Worm (Caenorhabditis elegans): Measurements from ENCODE around the gene Y73B6BL.31.

The Y73B6BL.31 gene

ce11 chrIV:6474751-6475150 lies 33.0 kb downstream of the Y73B6BL.31 start:
- peak; percentile 14 for TF ChIP-seq F13C5.2 (tag; optimal IDR thresholded peaks at IDR 0.05)
- TF ChIP-seq hmg-4 (GFP tag; optimal IDR thresholded peaks at IDR 0.05), result no peak

DNA sequence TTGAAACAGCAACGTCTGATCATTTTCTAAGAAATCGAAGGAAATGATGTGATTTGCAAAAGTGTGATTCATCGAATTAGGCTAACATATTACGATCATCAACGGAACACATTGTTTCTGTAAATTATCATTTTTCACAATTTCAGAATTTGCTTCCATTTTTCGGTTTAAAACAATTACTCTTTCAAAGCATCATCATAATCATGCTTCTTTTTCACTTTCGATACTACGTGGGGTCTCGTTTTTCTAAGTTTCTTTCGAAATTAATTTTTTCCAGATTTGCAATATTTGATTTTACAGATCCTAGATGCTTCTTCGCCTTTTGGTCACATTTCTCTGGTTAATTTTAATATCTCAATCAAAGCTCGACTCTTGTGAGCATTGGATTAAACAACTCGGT lies 38.5 kb downstream of the Y73B6BL.31 start, which contains the start of gene tyr-6:
tyr-6 (plus strand) TSS at position 301 of the 400 bp plus-strand sequence.
- no peak for TF ChIP-seq hmbx-1 (tag; optimal IDR thresholded peaks at IDR 0.05)
- TF ChIP-seq ets-7 (tag; optimal IDR thresholded peaks at IDR 0.05), result no peak
- TF ChIP-seq sea-1 (GFP tag; conservative IDR thresholded peaks at IDR 0.05), result no peak
- no peak for TF ChIP-seq F13C5.2 (tag; optimal IDR thresholded peaks at IDR 0.05)
- TF ChIP-seq tbx-37 (GFP tag; conservative IDR thresholded peaks at IDR 0.05), result no peak
- TF ChIP-seq hmg-4 (GFP tag; optimal IDR thresholded peaks at IDR 0.05), result no peak

DNA sequence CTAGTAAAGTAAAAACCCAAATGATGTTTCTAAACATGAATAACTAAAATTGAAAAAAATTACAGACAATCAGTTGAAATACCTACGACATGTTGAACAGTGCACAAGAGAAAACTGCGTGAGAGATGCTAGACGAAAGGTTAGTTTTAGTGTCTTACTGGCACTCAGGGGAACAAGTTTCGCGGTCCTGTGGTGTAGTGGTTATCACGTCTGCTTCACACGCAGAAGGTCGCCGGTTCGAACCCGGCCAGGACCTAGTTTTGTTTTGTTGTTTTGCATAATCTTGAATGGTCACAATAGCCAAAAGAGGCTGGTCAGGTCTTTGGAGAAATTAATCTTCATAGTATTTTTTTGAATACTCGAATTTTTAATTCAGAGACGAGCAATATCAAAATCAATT lies 39.3 kb downstream of the Y73B6BL.31 start:
- TF ChIP-seq ama-1 (optimal IDR thresholded peaks at IDR 0.05), result no peak
- TF ChIP-seq ets-7 (tag; optimal IDR thresholded peaks at IDR 0.05), result no peak
- peak; percentile 72 for TF ChIP-seq pes-1 (GFP tag; IDR thresholded peaks at IDR 0.05)
- TF ChIP-seq hmbx-1 (tag; optimal IDR thresholded peaks at IDR 0.05), result no peak
- no peak for TF ChIP-seq hnd-1 (tag; optimal IDR thresholded peaks at IDR 0.05)
- TF ChIP-seq sea-1 (GFP tag; conservative IDR thresholded peaks at IDR 0.05), result no peak
- no peak for TF ChIP-seq F13C5.2 (tag; optimal IDR thresholded peaks at IDR 0.05)
- TF ChIP-seq tbx-37 (GFP tag; conservative IDR thresholded peaks at IDR 0.05), result peak; percentile 28; the same call in 1 of the 2 replicates
- TF ChIP-seq scrt-1 (GFP tag; IDR thresholded peaks at IDR 0.05), result 0 out of 2 replicates have a peak, but pooled peaks have one; percentile 34
- TF ChIP-seq ceh-13 (GFP tag; optimal IDR thresholded peaks at IDR 0.05), result no peak
- no peak for TF ChIP-seq flt-1 (GFP tag; IDR thresholded peaks at IDR 0.05)
- TF ChIP-seq tra-4 (tag; optimal IDR thresholded peaks at IDR 0.05), result no peak
- no peak for TF ChIP-seq aly-1 (tag; optimal IDR thresholded peaks at IDR 0.05)
- TF ChIP-seq tbx-11 (GFP tag; IDR thresholded peaks at IDR 0.05), result no peak
- TF ChIP-seq hmg-4 (GFP tag; optimal IDR thresholded peaks at IDR 0.05), result no peak
- no peak for TF ChIP-seq B0310.2 (tag; optimal IDR thresholded peaks at IDR 0.05)
- TF ChIP-seq ceh-36 (tag; optimal IDR thresholded peaks at IDR 0.05), result no peak

DNA sequence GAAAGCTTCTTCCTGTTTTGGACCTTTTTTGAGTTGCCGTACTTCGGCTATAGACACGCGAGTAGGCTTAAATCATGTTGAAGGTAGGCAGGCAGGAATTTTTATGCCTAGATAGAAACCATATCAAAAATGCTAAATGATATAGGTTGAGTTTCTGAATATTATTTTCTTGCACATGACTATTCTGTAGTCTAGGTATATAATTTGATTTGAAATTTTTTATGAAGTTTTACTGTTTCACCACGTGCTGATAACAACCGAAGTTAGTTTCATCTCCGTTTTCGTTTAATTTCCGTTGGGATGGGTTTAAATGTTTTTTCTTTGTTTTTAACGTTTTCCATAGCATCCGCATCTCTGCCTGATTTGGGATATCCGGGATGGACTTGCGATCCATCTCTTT lies 45.3 kb downstream of the Y73B6BL.31 start, which contains the start of gene Y73B6BL.37:
Y73B6BL.37 (plus strand) TSS at position 301 of the 400 bp plus-strand sequence.
- no peak for TF ChIP-seq ceh-13 (GFP tag; optimal IDR thresholded peaks at IDR 0.05)
- TF ChIP-seq ceh-36 (tag; optimal IDR thresholded peaks at IDR 0.05), result no peak
- no peak for TF ChIP-seq hmg-4 (GFP tag; optimal IDR thresholded peaks at IDR 0.05)
- no peak for TF ChIP-seq sea-1 (GFP tag; conservative IDR thresholded peaks at IDR 0.05)
- no peak for TF ChIP-seq tbx-37 (GFP tag; conservative IDR thresholded peaks at IDR 0.05)
- no peak for TF ChIP-seq hnd-1 (tag; optimal IDR thresholded peaks at IDR 0.05)
- TF ChIP-seq ets-7 (tag; optimal IDR thresholded peaks at IDR 0.05), result no peak
- TF ChIP-seq aly-1 (tag; optimal IDR thresholded peaks at IDR 0.05), result no peak
- TF ChIP-seq hmbx-1 (tag; optimal IDR thresholded peaks at IDR 0.05), result no peak

DNA sequence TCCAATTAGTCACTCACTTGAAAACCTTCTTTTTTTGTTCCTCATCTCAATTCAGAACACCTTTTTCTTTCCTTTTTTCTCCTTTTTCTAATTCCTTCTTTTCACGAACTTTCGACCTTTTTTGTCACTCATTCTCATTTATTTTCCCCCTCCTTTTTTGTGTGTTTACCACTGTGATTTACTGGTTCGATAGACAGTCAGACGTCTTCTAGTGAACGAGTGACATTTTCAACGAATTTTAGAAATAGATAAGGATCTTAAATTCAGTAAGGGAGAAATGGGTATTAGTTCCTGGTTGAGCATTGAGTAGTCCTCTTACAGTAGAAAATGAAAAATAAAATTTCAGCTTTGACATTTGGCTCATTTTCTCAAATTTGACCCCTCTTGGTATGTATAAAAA lies 50.2 kb downstream of the Y73B6BL.31 start:
- TF ChIP-seq F13C5.2 (tag; optimal IDR thresholded peaks at IDR 0.05), result no peak
- no peak for TF ChIP-seq hmbx-1 (tag; optimal IDR thresholded peaks at IDR 0.05)
- no peak for TF ChIP-seq tbx-37 (GFP tag; conservative IDR thresholded peaks at IDR 0.05)
- TF ChIP-seq ets-7 (tag; optimal IDR thresholded peaks at IDR 0.05), result no peak
- TF ChIP-seq ama-1 (optimal IDR thresholded peaks at IDR 0.05), result no peak
- no peak for TF ChIP-seq ceh-36 (tag; optimal IDR thresholded peaks at IDR 0.05)
- no peak for TF ChIP-seq ceh-13 (GFP tag; optimal IDR thresholded peaks at IDR 0.05)
- no peak for TF ChIP-seq tbx-11 (GFP tag; IDR thresholded peaks at IDR 0.05)
- TF ChIP-seq hmg-4 (GFP tag; optimal IDR thresholded peaks at IDR 0.05), result no peak
- TF ChIP-seq scrt-1 (GFP tag; IDR thresholded peaks at IDR 0.05), result no peak
- no peak for TF ChIP-seq B0310.2 (tag; optimal IDR thresholded peaks at IDR 0.05)
- TF ChIP-seq tra-4 (tag; optimal IDR thresholded peaks at IDR 0.05), result no peak
- TF ChIP-seq flt-1 (GFP tag; IDR thresholded peaks at IDR 0.05), result no peak
- no peak for TF ChIP-seq hnd-1 (tag; optimal IDR thresholded peaks at IDR 0.05)
- no peak for TF ChIP-seq aly-1 (tag; optimal IDR thresholded peaks at IDR 0.05)

ce11 chrIV:6493299-6493698 lies 51.6 kb downstream of the Y73B6BL.31 start, which contains the start of gene Y73B6BL.44:
TSS of gene Y73B6BL.44 (plus strand) at chrIV:6493599.
- TF ChIP-seq tra-4 (tag; optimal IDR thresholded peaks at IDR 0.05), result no peak
- no peak for TF ChIP-seq tbx-37 (GFP tag; conservative IDR thresholded peaks at IDR 0.05)

ce11 chrIV:6496103-6496502 lies 54.4 kb downstream of the Y73B6BL.31 start:
- TF ChIP-seq ets-7 (tag; optimal IDR thresholded peaks at IDR 0.05) (no peak), F13C5.2 (tag; optimal IDR thresholded peaks at IDR 0.05) (no peak), ama-1 (optimal IDR thresholded peaks at IDR 0.05) (no peak), tbx-37 (GFP tag; conservative IDR thresholded peaks at IDR 0.05) (no peak), B0310.2 (tag; optimal IDR thresholded peaks at IDR 0.05) (no peak), scrt-1 (GFP tag; IDR thresholded peaks at IDR 0.05) (no peak), ceh-36 (tag; optimal IDR thresholded peaks at IDR 0.05) (no peak), sea-1 (GFP tag; conservative IDR thresholded peaks at IDR 0.05) (no peak), flt-1 (GFP tag; IDR thresholded peaks at IDR 0.05) (no peak), tbx-11 (GFP tag; IDR thresholded peaks at IDR 0.05) (no peak), hnd-1 (tag; optimal IDR thresholded peaks at IDR 0.05) (no peak), aly-1 (tag; optimal IDR thresholded peaks at IDR 0.05) (no peak), ceh-13 (GFP tag; optimal IDR thresholded peaks at IDR 0.05) (no peak), tra-4 (tag; optimal IDR thresholded peaks at IDR 0.05) (no peak)
